Worm (Caenorhabditis elegans): ENCODE results near the gene lec-10.
A peak's percentile ranks its signal among the peaks of the same experiment; 100 is the strongest.

Gene lec-10

DNA sequence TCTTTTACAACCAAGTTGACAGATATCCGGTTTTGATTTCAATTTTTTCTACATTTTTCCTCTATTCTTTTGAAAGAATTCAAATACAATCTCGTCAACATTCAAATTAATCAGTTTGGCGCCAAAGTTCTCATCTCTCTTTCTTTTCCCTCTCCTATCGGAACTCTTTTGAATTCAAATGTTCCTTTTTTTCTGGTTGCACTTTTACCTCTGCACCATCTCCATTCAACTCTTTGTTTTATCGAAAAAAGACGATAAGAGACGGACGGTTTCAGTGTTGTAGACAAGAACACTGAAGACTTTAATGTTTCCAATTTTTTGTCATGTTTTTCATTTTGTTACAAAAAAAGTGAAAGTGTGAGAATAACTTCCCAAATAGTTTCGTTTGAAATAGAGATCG is 12.9 kb downstream of the lec-10 start:
- TF ChIP-seq mdl-1 (tag; optimal IDR thresholded peaks at IDR 0.05) (no peak), saeg-2 (GFP tag; IDR thresholded peaks at IDR 0.05) (no peak), F26F4.8 (GFP tag; conservative IDR thresholded peaks at IDR 0.05) (no peak), ceh-82 (tag; optimal IDR thresholded peaks at IDR 0.05) (no peak), ceh-28 (tag; optimal IDR thresholded peaks at IDR 0.05) (no peak), madf-9 (GFP tag; conservative IDR thresholded peaks at IDR 0.05) (no peak), F44E2.7 (GFP tag; IDR thresholded peaks at IDR 0.05) (no peak), spr-3 (GFP tag; optimal IDR thresholded peaks at IDR 0.05) (no peak), attf-4 (tag; optimal IDR thresholded peaks at IDR 0.05) (no peak), daf-19 (GFP tag; conservative IDR thresholded peaks at IDR 0.05) (no peak), lin-1 (GFP tag; IDR thresholded peaks at IDR 0.05) (peak; percentile 46; the same call in 1 of the 2 replicates), gei-8 (GFP tag; optimal IDR thresholded peaks at IDR 0.05) (no peak), zag-1 (tag; optimal IDR thresholded peaks at IDR 0.05) (no peak), dmd-8 (GFP tag; IDR thresholded peaks at IDR 0.05) (no peak), vab-7 (GFP tag; IDR thresholded peaks at IDR 0.05) (no peak), php-3 (GFP tag; IDR thresholded peaks at IDR 0.05) (no peak), ceh-62 (tag; optimal IDR thresholded peaks at IDR 0.05) (no peak), Y75B8A.6 (GFP tag; IDR thresholded peaks at IDR 0.05) (no peak), nhr-41 (GFP tag; IDR thresholded peaks at IDR 0.05) (no peak), lin-29 (GFP tag; IDR thresholded peaks at IDR 0.05) (no peak), nhr-111 (GFP tag; optimal IDR thresholded peaks at IDR 0.05) (no peak), spr-1 (tag; optimal IDR thresholded peaks at IDR 0.05) (no peak), aha-1 (tag) (no peak), lin-13 (GFP tag; optimal IDR thresholded peaks at IDR 0.05) (no peak), F37D6.2 (tag; optimal IDR thresholded peaks at IDR 0.05) (no peak), pha-4 (GFP tag; IDR thresholded peaks at IDR 0.05) (no peak), pha-4 (tag; optimal IDR thresholded peaks at IDR 0.05) (no peak), lin-39 (tag; optimal IDR thresholded peaks at IDR 0.05) (no peak), dpl-1 (GFP tag; optimal IDR thresholded peaks at IDR 0.05) (peak; percentile 36), Y5F2A.4 (GFP tag; optimal IDR thresholded peaks at IDR 0.05) (no peak), arid-1 (GFP tag; conservative IDR thresholded peaks at IDR 0.05) (no peak), fkh-10 (GFP tag; optimal IDR thresholded peaks at IDR 0.05) (no peak), aly-2 (tag; optimal IDR thresholded peaks at IDR 0.05) (no peak), mes-2 (tag; optimal IDR thresholded peaks at IDR 0.05; ENCODE audit: poor library complexity, severe bottlenecking) (no peak), R02D3.7 (tag; optimal IDR thresholded peaks at IDR 0.05) (no peak), zfp-3 (GFP tag; conservative IDR thresholded peaks at IDR 0.05) (no peak), lsy-2 (tag; optimal IDR thresholded peaks at IDR 0.05) (no peak), ceh-32 (tag; optimal IDR thresholded peaks at IDR 0.05; ENCODE audit: poor library complexity) (no peak), mxl-2 (GFP tag; conservative IDR thresholded peaks at IDR 0.05) (no peak), nhr-48 (tag; optimal IDR thresholded peaks at IDR 0.05) (no peak), ZK546.5 (tag; optimal IDR thresholded peaks at IDR 0.05) (no peak), nhr-28 (tag; optimal IDR thresholded peaks at IDR 0.05) (peak; percentile 72), jun-1 (tag; optimal IDR thresholded peaks at IDR 0.05) (no peak), egl-43 (GFP tag; IDR thresholded peaks at IDR 0.05) (no peak), rbr-2 (tag; optimal IDR thresholded peaks at IDR 0.05) (no peak), hif-1 (tag; optimal IDR thresholded peaks at IDR 0.05) (no peak), duxl-1 (tag; optimal IDR thresholded peaks at IDR 0.05; ENCODE audit: poor library complexity) (no peak), dmd-6 (GFP tag; IDR thresholded peaks at IDR 0.05) (peak; percentile 60), cey-2 (tag; optimal IDR thresholded peaks at IDR 0.05; ENCODE audit: borderline replicate concordance, insufficient read depth) (no peak), nhr-6 (tag; optimal IDR thresholded peaks at IDR 0.05) (no peak), nhr-25 (tag; optimal IDR thresholded peaks at IDR 0.05; ENCODE audit: borderline replicate concordance, insufficient read depth) (no peak), T26A8.4 (GFP tag; IDR thresholded peaks at IDR 0.05) (no peak)

Measured in whole organism, L4 larva.